Fruit fly (Drosophila melanogaster) whole organism, prepupa: ENCODE measurements around the gene CG43155.

Source experiments
- Blimp-1 ChIP-seq: fragments of 200-800 bp; sonication (Bioruptor generic); optimal IDR thresholded peaks from 3 replicates; lab custom pipeline; 2017; ENCODE audit warnings: missing biosample characterization, missing genetic modification characterization, mild to moderate bottlenecking, moderate library complexity, missing genetic modification reagents
- CG10669 ChIP-seq: fragments of 200-800 bp; sonication (Bioruptor generic); optimal IDR thresholded peaks from 3 replicates; lab custom pipeline; 2018; ENCODE audit warnings: missing biosample characterization, mild to moderate bottlenecking, missing genetic modification characterization, moderate library complexity
- CG11294 ChIP-seq: fragments of 200-800 bp; sonication (Bioruptor generic); IDR thresholded peaks from 2 replicates; pipeline ENCODE4 v1.3.6; 2022; ENCODE audit warnings: missing biosample characterization, missing genetic modification characterization
- CG11762 ChIP-seq: fragments of 200-800 bp; sonication (Bioruptor generic); optimal IDR thresholded peaks from 3 replicates; lab custom pipeline; 2016; ENCODE audit warnings: missing biosample characterization, missing genetic modification characterization; ENCODE audit not compliant: insufficient read depth
- CG11902 ChIP-seq: fragments of 200-800 bp; sonication (Bioruptor generic); optimal IDR thresholded peaks from 3 replicates; lab custom pipeline; 2016; ENCODE audit warnings: missing biosample characterization, missing genetic modification characterization
- CG15336 ChIP-seq: fragments of 200-800 bp; sonication (Bioruptor generic); IDR thresholded peaks from 2 replicates; pipeline ENCODE4 v1.3.6; 2022; ENCODE audit warnings: missing biosample characterization, missing genetic modification characterization
- CG1621 ChIP-seq: fragments of 200-800 bp; sonication (Bioruptor generic); optimal IDR thresholded peaks from 3 replicates; lab custom pipeline; 2018; ENCODE audit warnings: missing biosample characterization, mild to moderate bottlenecking, missing genetic modification characterization
- CG16779 ChIP-seq: fragments of 200-800 bp; sonication (Bioruptor generic); optimal IDR thresholded peaks from 3 replicates; lab custom pipeline; 2017; ENCODE audit warnings: missing biosample characterization, mild to moderate bottlenecking, missing genetic modification characterization
- CG31627 ChIP-seq: fragments of 200-800 bp; sonication (Bioruptor generic); optimal IDR thresholded peaks from 3 replicates; lab custom pipeline; 2016; ENCODE audit warnings: missing biosample characterization, missing genetic modification characterization
- CG32006 ChIP-seq: fragments of 200-800 bp; sonication (Bioruptor generic); optimal IDR thresholded peaks from 3 replicates; lab custom pipeline; 2017; ENCODE audit warnings: missing biosample characterization, mild to moderate bottlenecking, missing genetic modification characterization
- CG34406 ChIP-seq: fragments of 200-800 bp; sonication (Bioruptor generic); optimal IDR thresholded peaks from 3 replicates; lab custom pipeline; 2016; ENCODE audit warnings: missing biosample characterization, missing genetic modification characterization
- CG3919 ChIP-seq: fragments of 200-800 bp; sonication (Bioruptor generic); optimal IDR thresholded peaks from 3 replicates; lab custom pipeline; 2016; ENCODE audit warnings: missing biosample characterization, missing genetic modification characterization
- CG4318 ChIP-seq: fragments of 200-800 bp; sonication (Bioruptor generic); optimal IDR thresholded peaks from 3 replicates; lab custom pipeline; 2017; ENCODE audit warnings: missing biosample characterization, mild to moderate bottlenecking, missing genetic modification characterization
- CG6163 ChIP-seq: fragments of 200-800 bp; sonication (Bioruptor generic); IDR thresholded peaks from 3 replicates; pipeline ENCODE4 v1.3.6; 2022; ENCODE audit warnings: missing biosample characterization, missing genetic modification characterization
- CG6276 ChIP-seq: fragments of 200-800 bp; sonication (Bioruptor generic); optimal IDR thresholded peaks from 2 replicates; lab custom pipeline; 2017; ENCODE audit warnings: missing biosample characterization, mild to moderate bottlenecking, missing genetic modification characterization
- CG6792 ChIP-seq: fragments of 200-800 bp; sonication (Bioruptor generic); optimal IDR thresholded peaks from 3 replicates; lab custom pipeline; 2016; ENCODE audit warnings: missing biosample characterization, missing genetic modification characterization
- CG6854 ChIP-seq: fragments of 200-800 bp; sonication (Bioruptor generic); optimal IDR thresholded peaks from 2 replicates; lab custom pipeline; 2017; ENCODE audit warnings: missing biosample characterization, mild to moderate bottlenecking, missing genetic modification characterization
- CG7368 ChIP-seq: fragments of 200-800 bp; sonication (Bioruptor generic); optimal IDR thresholded peaks from 3 replicates; lab custom pipeline; 2016; ENCODE audit warnings: missing biosample characterization, missing genetic modification characterization
- CG8119 ChIP-seq: fragments of 200-800 bp; sonication (Bioruptor generic); IDR thresholded peaks from 3 replicates; pipeline ENCODE4 v1.3.6; 2022; ENCODE audit warnings: missing biosample characterization, missing genetic modification characterization
- CG8632 ChIP-seq: fragments of 200-800 bp; sonication (Bioruptor generic); optimal IDR thresholded peaks from 3 replicates; lab custom pipeline; 2016; ENCODE audit warnings: missing biosample characterization, missing genetic modification characterization
- Eip75B ChIP-seq: fragments of 200-800 bp; sonication (Bioruptor generic); optimal IDR thresholded peaks from 3 replicates; lab custom pipeline; 2016; ENCODE audit warnings: missing biosample characterization, missing genetic modification characterization
- Eip78C ChIP-seq: fragments of 200-800 bp; sonication (Bioruptor generic); peaks from one replicate; lab custom pipeline; 2016; ENCODE audit warnings: missing biosample characterization, missing genetic modification characterization
- Ets96B ChIP-seq: fragments of 200-800 bp; optimal IDR thresholded peaks from 2 replicates; lab custom pipeline; 2019; ENCODE audit warnings: missing biosample characterization, mild to moderate bottlenecking, missing genetic modification characterization, moderate library complexity
- Gug ChIP-seq: fragments of 200-800 bp; sonication (Bioruptor generic); IDR thresholded peaks from 2 replicates; pipeline ENCODE4 v1.3.6; 2022; ENCODE audit warnings: missing biosample characterization, missing genetic modification characterization
- Hr38 ChIP-seq: sonication (Bioruptor generic); optimal IDR thresholded peaks from 2 replicates; lab custom pipeline; 2016; ENCODE audit warnings: missing biosample characterization, missing genetic modification characterization
- Hr39 ChIP-seq: fragments of 200-800 bp; sonication (Bioruptor generic); optimal IDR thresholded peaks from 2 replicates; lab custom pipeline; 2016; ENCODE audit warnings: missing biosample characterization, missing genetic modification characterization
- Hr4 ChIP-seq: fragments of 200-800 bp; sonication (Bioruptor generic); optimal IDR thresholded peaks from 3 replicates; lab custom pipeline; 2016; ENCODE audit warnings: missing biosample characterization, missing genetic modification characterization
- Lpt ChIP-seq: fragments of 200-800 bp; sonication (Bioruptor generic); optimal IDR thresholded peaks from 3 replicates; lab custom pipeline; 2016; ENCODE audit warnings: missing biosample characterization, missing genetic modification characterization
- Met ChIP-seq: fragments of 200-800 bp; sonication (Bioruptor generic); optimal IDR thresholded peaks from 3 replicates; lab custom pipeline; 2016; ENCODE audit warnings: missing biosample characterization, missing genetic modification characterization
- OdsH ChIP-seq: fragments of 200-800 bp; sonication (Bioruptor generic); optimal IDR thresholded peaks from 3 replicates; lab custom pipeline; 2016; ENCODE audit warnings: missing biosample characterization, missing genetic modification characterization
- Smox ChIP-seq: fragments of 200-800 bp; sonication (Bioruptor generic); optimal IDR thresholded peaks from 3 replicates; lab custom pipeline; 2016; ENCODE audit warnings: missing biosample characterization, missing genetic modification characterization
- Sox102F ChIP-seq: fragments of 200-800 bp; sonication (Bioruptor generic); optimal IDR thresholded peaks from 2 replicates; lab custom pipeline; 2016; ENCODE audit warnings: missing biosample characterization, mild to moderate bottlenecking, missing genetic modification characterization
- Sox14 ChIP-seq: fragments of 200-800 bp; sonication (Bioruptor generic); optimal IDR thresholded peaks from 3 replicates; lab custom pipeline; 2016; ENCODE audit warnings: missing biosample characterization, missing genetic modification characterization
- achi ChIP-seq: fragments of 200-800 bp; sonication (Bioruptor generic); optimal IDR thresholded peaks from 3 replicates; lab custom pipeline; 2016; ENCODE audit warnings: missing biosample characterization, missing genetic modification characterization
- acj6 ChIP-seq: fragments of 200-800 bp; sonication (Bioruptor generic); optimal IDR thresholded peaks from 3 replicates; lab custom pipeline; 2016; ENCODE audit warnings: missing biosample characterization, missing genetic modification characterization
- cyc ChIP-seq: fragments of 200-800 bp; sonication (Bioruptor generic); optimal IDR thresholded peaks from 3 replicates; lab custom pipeline; 2016; ENCODE audit warnings: missing biosample characterization, missing genetic modification characterization
- eg ChIP-seq: fragments of 200-800 bp; sonication (Bioruptor generic); IDR thresholded peaks from 3 replicates; pipeline ENCODE4 v1.3.6; 2022; ENCODE audit warnings: missing biosample characterization, missing genetic modification characterization
- esn ChIP-seq: fragments of 200-800 bp; sonication (Bioruptor generic); optimal IDR thresholded peaks from 2 replicates; lab custom pipeline; 2016; ENCODE audit warnings: missing biosample characterization, mild to moderate bottlenecking, missing genetic modification characterization, moderate library complexity
- fd85E ChIP-seq: fragments of 200-800 bp; sonication (Bioruptor generic); optimal IDR thresholded peaks from 3 replicates; lab custom pipeline; 2016; ENCODE audit warnings: missing biosample characterization, missing genetic modification characterization
- fkh ChIP-seq: fragments of 200-800 bp; sonication (Bioruptor generic); optimal IDR thresholded peaks from 3 replicates; lab custom pipeline; 2017; ENCODE audit warnings: missing biosample characterization, mild to moderate bottlenecking, missing genetic modification characterization, moderate library complexity
- lz ChIP-seq: fragments of 200-800 bp; sonication (Bioruptor generic); optimal IDR thresholded peaks from 3 replicates; lab custom pipeline; 2016; ENCODE audit warnings: missing biosample characterization, missing genetic modification characterization
- net ChIP-seq: fragments of 200-800 bp; sonication (Bioruptor generic); optimal IDR thresholded peaks from 3 replicates; lab custom pipeline; 2016; ENCODE audit warnings: missing biosample characterization, missing genetic modification characterization
- pdm3 ChIP-seq: fragments of 200-800 bp; sonication (Bioruptor generic); optimal IDR thresholded peaks from 3 replicates; lab custom pipeline; 2016; ENCODE audit warnings: missing biosample characterization, missing genetic modification characterization
- spab ChIP-seq: fragments of 200-800 bp; sonication (Bioruptor generic); optimal IDR thresholded peaks from 2 replicates; lab custom pipeline; 2017; ENCODE audit warnings: missing biosample characterization, mild to moderate bottlenecking, missing genetic modification characterization, missing genetic modification reagents
- ss ChIP-seq, 2 experiments: fragments of 200-800 bp; sonication (Bioruptor generic); optimal IDR thresholded peaks; 2 replicates in 1 of 2; 3 replicates in 1 of 2; lab custom pipeline; 2017 to 2018; ENCODE audit warnings: mild to moderate bottlenecking in 2 of 2, missing biosample characterization in 2 of 2, missing genetic modification characterization in 2 of 2, moderate library complexity in 1 of 2
- svp ChIP-seq: fragments of 200-800 bp; sonication (Bioruptor generic); peaks from one replicate; lab custom pipeline; 2016; ENCODE audit warnings: missing biosample characterization, missing genetic modification characterization
- topi ChIP-seq: fragments of 200-800 bp; sonication (Bioruptor generic); optimal IDR thresholded peaks from 3 replicates; lab custom pipeline; 2016; ENCODE audit warnings: missing biosample characterization, missing genetic modification characterization
- vri ChIP-seq: fragments of 200-800 bp; sonication (Bioruptor generic); optimal IDR thresholded peaks from 3 replicates; lab custom pipeline; 2016; ENCODE audit warnings: missing biosample characterization, mild to moderate bottlenecking, missing genetic modification characterization

The CG43155 gene

DNA sequence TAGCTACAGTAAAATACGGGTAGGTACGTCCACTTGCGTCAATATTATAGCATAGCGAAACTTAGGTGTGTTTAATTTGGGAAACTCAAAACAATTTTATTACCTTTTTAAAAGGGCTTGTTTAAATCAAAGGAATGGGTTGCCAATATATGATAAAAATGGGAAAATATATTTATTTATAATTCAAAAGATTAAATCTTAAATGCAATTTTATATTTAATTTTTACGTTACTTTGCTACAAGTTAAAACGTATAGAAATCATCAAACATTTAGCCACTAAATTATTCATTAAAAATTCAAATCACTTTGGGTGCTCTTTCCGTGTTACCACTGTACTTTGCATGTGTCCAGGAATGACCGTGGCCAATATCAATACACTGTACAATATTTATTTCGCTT is 18.6 kb upstream of the CG43155 start (continued):
- TF ChIP-seq OdsH, result no peak
- no peak for TF ChIP-seq CG11294 (GFP tag; lab: Robert Waterston, UW)
- TF ChIP-seq svp (GFP tag; lab: Kevin White, UChicago), result peak; percentile 50
- no peak for TF ChIP-seq CG31627 (GFP tag; lab: Kevin White, UChicago)
- peak; percentile 9 for TF ChIP-seq Smox (GFP tag; lab: Kevin White, UChicago)
- peak; percentile 71 for TF ChIP-seq Eip78C (GFP tag; lab: Kevin White, UChicago)
- TF ChIP-seq topi (GFP tag; lab: Kevin White, UChicago), result no peak
- TF ChIP-seq CG6276 (GFP tag; lab: Kevin White, UChicago), result no peak
- no peak for TF ChIP-seq ss (GFP tag; optimal IDR thresholded peaks at IDR 0.05; lab: Kevin White, UChicago)
- no peak for TF ChIP-seq fd85E

- TF ChIP-seq cyc (peak; percentile 44), Sox14 (no peak), CG6163 (GFP tag; lab: Robert Waterston, UW) (peak; percentile 55; the same call in 1 of the 3 replicates), Smox (GFP tag; lab: Kevin White, UChicago) (peak; percentile 26), fkh (GFP tag; lab: Kevin White, UChicago) (no peak), Hr38 (GFP tag; lab: Kevin White, UChicago) (no peak), CG11762 (GFP tag; lab: Kevin White, UChicago) (no peak), vri (GFP tag; lab: Kevin White, UChicago) (peak; percentile 74), CG11294 (GFP tag; lab: Robert Waterston, UW) (0 out of 2 replicates have a peak, but pooled peaks have one; percentile 21), esn (peak; percentile 33), spab (GFP tag; lab: Kevin White, UChicago) (no peak), Lpt (GFP tag; lab: Kevin White, UChicago) (peak; percentile 16), Blimp-1 (GFP tag; lab: Kevin White, UChicago) (peak; percentile 5), Hr4 (GFP tag; lab: Kevin White, UChicago) (peak; percentile 27), CG31627 (GFP tag; lab: Kevin White, UChicago) (peak; percentile 19), fd85E (no peak), Sox102F (GFP tag; lab: Kevin White, UChicago) (no peak), CG1621 (tag; lab: Kevin White, UChicago) (no peak), Eip75B (GFP tag; lab: Kevin White, UChicago) (no peak), CG32006 (GFP tag; lab: Kevin White, UChicago) (peak; percentile 27), Ets96B (no peak), svp (GFP tag; lab: Kevin White, UChicago) (peak; percentile 74), CG10669 (GFP tag; lab: Kevin White, UChicago) (no peak), CG34406 (peak; percentile 37), topi (GFP tag; lab: Kevin White, UChicago) (peak; percentile 33), Met (GFP tag; lab: Kevin White, UChicago) (peak; percentile 45), CG7368 (GFP tag; lab: Kevin White, UChicago) (no peak), pdm3 (GFP tag; lab: Kevin White, UChicago) (peak; percentile 12), CG15336 (GFP tag; lab: Robert Waterston, UW) (peak; percentile 35; the same call in 1 of the 2 replicates), acj6 (GFP tag; lab: Kevin White, UChicago) (peak; percentile 7), net (GFP tag; lab: Kevin White, UChicago) (peak; percentile 35), CG4318 (no peak), CG6792 (GFP tag; lab: Kevin White, UChicago) (no peak), CG8632 (GFP tag; lab: Kevin White, UChicago) (peak; percentile 9), OdsH (peak; percentile 14), CG6854 (GFP tag; lab: Kevin White, UChicago) (no peak), Eip78C (GFP tag; lab: Kevin White, UChicago) (peak; percentile 46), eg (GFP tag; lab: Robert Waterston, UW) (no peak), CG11902 (no peak), CG16779 (tag; lab: Kevin White, UChicago) (no peak), lz (GFP tag; lab: Kevin White, UChicago) (peak; percentile 40), Gug (GFP tag; lab: Robert Waterston, UW) (no peak), CG8119 (GFP tag; lab: Robert Waterston, UW) (0 out of 3 replicates have a peak, but pooled peaks have one; percentile 27), Hr39 (GFP tag; lab: Kevin White, UChicago) (peak; percentile 28), achi (GFP tag; lab: Kevin White, UChicago) (no peak), CG3919 (GFP tag; lab: Kevin White, UChicago) (peak; percentile 19)
Observed at dm6 chrX:11441829-11442634, 17.6 kb upstream of the CG43155 start, which contains the start of gene Sk1. Gene Sk1 (plus strand): TSS chrX:11442539.
